Worm (Caenorhabditis elegans) whole organism, dauer: ENCODE measurements around the gene M03C11.9.

Experiments used
- unc-62 ChIP-seq: sonication (generic microtip); optimal IDR thresholded peaks from 2 replicates; lab custom pipeline; 2017; ENCODE audit warnings: missing biosample characterization, missing genetic modification reagents, missing genetic modification characterization

M03C11.9 gene

ce11 chrIII:10351595-10352207 is 39.8 kb downstream of the M03C11.9 start, which contains the start of gene T07C4.3:
Gene T07C4.3 (plus strand): TSS chrIII:10352157.
- TF ChIP-seq unc-62 (GFP tag; lab: Kevin White, UChicago): no peak

DNA sequence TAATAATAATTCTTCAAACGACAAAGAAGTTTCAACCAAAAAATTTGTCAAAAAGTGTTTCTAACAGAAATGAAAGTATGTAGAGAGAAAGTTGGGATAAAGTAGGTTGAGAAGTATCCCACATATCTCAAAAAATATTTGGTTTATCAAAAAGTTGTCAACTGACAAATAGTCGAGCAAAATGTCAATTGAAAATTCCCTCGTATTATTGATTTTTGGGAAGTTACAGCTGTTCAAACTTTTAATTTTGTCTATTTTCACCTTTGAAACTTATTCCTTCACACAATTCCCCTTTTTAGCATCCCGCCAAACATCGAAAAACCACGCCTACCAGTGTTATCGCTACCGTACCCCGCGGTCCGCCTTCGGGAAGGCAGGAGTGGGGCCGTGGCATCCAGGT is 44.5 kb downstream of the M03C11.9 start, which contains the start of gene tbx-8:
Gene tbx-8 (plus strand): TSS at position 301 of the 400 bp plus-strand sequence.
- no peak for TF ChIP-seq unc-62 (GFP tag; lab: Kevin White, UChicago)

DNA sequence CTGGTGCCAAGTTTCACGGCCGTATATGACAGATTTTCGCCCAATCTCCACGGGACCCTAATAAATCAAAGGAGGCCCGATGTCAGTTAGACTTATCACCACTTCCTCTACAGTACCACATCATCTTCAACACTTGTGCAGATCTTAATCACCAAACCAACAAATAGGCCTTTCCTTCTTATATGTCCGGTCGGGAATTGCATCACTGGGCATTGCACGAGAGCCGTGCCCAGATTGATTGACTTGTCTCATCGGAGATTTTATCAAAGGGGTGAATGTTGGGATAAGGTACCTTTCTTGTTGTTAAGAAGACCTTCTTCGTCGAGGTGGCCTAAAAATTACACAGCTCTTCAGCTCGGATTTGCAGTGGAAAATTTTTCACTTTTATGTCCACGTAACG is 46.8 kb downstream of the M03C11.9 start:
- TF ChIP-seq unc-62 (GFP tag; lab: Kevin White, UChicago): no peak

DNA sequence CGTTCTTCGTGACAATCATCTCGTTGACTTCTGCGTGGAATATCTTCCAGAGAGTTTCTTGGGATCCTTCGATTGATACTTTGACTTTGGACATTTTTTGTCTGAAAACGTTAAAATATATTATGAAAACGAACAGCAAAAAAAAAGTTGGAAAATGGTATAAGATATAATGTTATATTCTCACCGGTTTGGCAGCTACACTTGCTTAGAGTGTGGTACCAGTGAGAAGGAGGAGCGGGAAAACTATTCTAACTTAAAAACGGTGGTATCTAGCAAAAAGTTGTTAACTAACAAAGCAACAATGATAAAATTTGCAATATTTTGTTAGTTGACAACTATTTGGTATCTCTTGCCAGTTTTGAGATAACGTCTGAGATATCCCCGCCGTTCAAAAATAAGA is 49.8 kb downstream of the M03C11.9 start, which contains the start of gene tbx-9:
Gene tbx-9 (minus strand): TSS at position 101 of the 400 bp plus-strand sequence.
- TF ChIP-seq unc-62 (GFP tag; lab: Kevin White, UChicago): no peak

DNA sequence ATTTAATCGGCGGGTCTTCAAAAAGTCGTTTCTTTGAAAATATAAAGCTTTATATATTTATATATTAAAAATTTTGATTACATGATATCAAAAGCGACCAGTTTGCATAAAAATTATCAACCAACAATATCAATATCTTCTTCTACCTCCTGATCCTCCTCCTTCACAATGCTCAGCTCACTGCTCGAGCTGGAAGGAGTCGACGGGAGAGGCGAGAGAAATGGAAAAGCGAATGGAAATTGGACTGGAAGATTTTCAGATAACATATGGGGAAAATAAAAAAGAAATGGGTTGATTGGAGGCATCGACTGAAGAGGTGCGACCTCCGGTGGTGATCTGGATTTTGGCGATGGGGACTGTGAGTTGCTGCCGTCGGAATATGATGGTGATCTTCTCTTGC is 51.6 kb downstream of the M03C11.9 start:
- no peak for TF ChIP-seq unc-62 (GFP tag; lab: Kevin White, UChicago)

DNA sequence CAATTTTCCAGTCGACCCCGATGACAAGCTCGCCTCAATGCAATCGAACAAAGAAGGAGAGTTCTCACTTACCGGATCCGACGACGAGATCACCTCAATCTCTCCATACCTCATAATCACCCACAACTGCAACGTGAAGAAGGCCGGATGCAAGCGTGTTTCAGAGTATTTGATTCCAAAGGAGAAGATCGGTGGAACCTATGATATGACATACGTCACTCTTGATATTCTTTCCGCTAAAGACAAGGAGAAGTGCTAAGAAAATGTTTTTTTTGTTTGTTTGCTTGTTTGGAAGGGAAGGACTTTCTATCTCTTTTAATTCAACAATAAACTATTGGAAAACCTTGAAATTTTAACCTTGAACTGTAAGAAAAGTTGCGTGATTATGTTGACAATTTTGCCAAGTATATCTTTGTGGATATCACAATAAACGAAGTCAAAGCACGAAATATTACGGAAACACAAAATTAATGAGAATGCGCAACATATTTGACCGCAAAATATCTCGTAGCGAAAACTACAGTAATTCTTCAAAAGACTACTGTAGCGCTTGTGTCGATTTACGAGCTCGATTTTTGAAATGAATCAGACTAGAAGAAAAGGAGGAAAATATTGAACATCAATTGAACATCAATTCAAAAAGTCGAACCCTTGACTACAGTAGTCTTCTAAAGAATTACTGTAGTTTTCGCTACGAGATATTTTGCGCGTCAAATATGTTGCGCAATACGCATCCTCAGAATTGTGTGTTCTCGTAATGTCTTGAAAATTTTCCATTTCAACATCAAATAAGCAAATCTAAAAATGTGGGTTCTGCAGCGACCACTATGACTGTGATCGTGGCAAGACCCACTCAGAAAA is 52.3 kb downstream of the M03C11.9 start:
- TF ChIP-seq unc-62 (GFP tag; lab: Kevin White, UChicago): no peak
